Worm (Caenorhabditis elegans): ENCODE measurements around the gene C49H3.3.

Gene C49H3.3

DNA sequence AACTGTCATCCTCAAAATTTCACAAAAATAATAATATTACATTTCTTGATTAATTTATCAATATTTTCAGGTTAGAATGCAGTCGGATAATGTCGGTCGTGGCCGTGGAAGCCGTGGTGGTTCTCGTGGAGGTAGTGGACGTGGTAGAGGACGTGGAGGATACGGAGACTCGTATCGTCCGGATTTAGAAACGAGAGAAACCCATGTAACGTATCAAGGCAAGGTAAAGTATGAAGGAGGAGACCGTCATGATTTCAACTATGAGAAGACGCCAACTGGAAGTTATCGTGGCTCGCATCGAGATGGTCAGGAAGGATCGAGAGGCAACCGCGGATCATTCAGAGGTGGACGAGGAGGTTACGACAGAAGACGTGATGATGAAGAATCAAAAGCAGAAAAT, 33.4 kb downstream of the C49H3.3 start, which contains the start of gene frpr-10:
TSS of gene frpr-10 (plus strand) at position 301 of the 400 bp plus-strand sequence.
- no peak for TF ChIP-seq sptf-1 (tag; optimal IDR thresholded peaks at IDR 0.05)
- TF ChIP-seq sem-2 (GFP tag; optimal IDR thresholded peaks at IDR 0.05), result no peak
- no peak for TF ChIP-seq cnd-1 (tag; optimal IDR thresholded peaks at IDR 0.05)

- TF ChIP-seq elt-3 (tag; optimal IDR thresholded peaks at IDR 0.05), result no peak
- no peak for TF ChIP-seq ceh-43 (GFP tag; optimal IDR thresholded peaks at IDR 0.05)
- no peak for TF ChIP-seq nhr-76 (tag; optimal IDR thresholded peaks at IDR 0.05)
- TF ChIP-seq ham-2 (GFP tag; optimal IDR thresholded peaks at IDR 0.05), result no peak
- no peak for TF ChIP-seq mep-1 (tag; optimal IDR thresholded peaks at IDR 0.05)
- no peak for TF ChIP-seq ceh-39 (tag; optimal IDR thresholded peaks at IDR 0.05)
- TF ChIP-seq ztf-11 (tag; optimal IDR thresholded peaks at IDR 0.05), result no peak
- TF ChIP-seq elt-1 (tag; optimal IDR thresholded peaks at IDR 0.05; ENCODE audit: borderline replicate concordance, insufficient read depth), result no peak
- no peak for TF ChIP-seq snpc-4 (tag; optimal IDR thresholded peaks at IDR 0.05)
Measured at ce11 chrIV:7958092-7958491, 33.9 kb downstream of the C49H3.3 start.

- TF ChIP-seq unc-120 (tag; optimal IDR thresholded peaks at IDR 0.05; ENCODE audit: poor library complexity, severe bottlenecking), result no peak
- TF ChIP-seq M03D4.4 (tag; optimal IDR thresholded peaks at IDR 0.05), result no peak
- no peak for TF ChIP-seq ztf-11 (tag; optimal IDR thresholded peaks at IDR 0.05)
- TF ChIP-seq nhr-76 (tag; optimal IDR thresholded peaks at IDR 0.05), result no peak
- no peak for TF ChIP-seq lin-13 (tag; optimal IDR thresholded peaks at IDR 0.05)
- no peak for TF ChIP-seq pha-4 (tag; optimal IDR thresholded peaks at IDR 0.05)
Measured at ce11 chrIV:7961889-7962342, 37.8 kb downstream of the C49H3.3 start.

DNA sequence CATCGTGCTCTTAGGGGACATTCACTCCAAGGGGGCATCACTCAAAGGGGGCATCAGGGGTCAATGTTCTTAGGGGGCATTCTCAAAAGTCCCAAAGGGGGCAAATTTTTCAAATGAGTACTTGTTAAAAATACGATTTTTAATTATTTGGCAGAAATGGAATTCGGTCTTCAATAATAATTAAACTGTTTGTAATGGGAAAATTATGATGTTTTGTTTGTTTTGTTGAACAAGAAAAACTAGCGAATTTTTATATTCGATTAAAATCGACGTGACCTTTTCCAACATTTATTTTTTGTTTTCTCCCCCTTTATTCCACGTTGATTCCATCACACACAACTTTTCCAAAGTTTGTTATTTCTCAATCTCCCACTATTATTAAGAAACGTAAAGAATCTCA, 42.9 kb downstream of the C49H3.3 start, which contains the start of gene F57H12.5:
TSS of gene F57H12.5 (plus strand) at position 301 of the 400 bp plus-strand sequence.
- TF ChIP-seq nhr-237 (tag; optimal IDR thresholded peaks at IDR 0.05) (no peak), nhr-12 (tag; optimal IDR thresholded peaks at IDR 0.05) (no peak), unc-120 (tag; optimal IDR thresholded peaks at IDR 0.05; ENCODE audit: poor library complexity, severe bottlenecking) (no peak), nhr-28 (tag; optimal IDR thresholded peaks at IDR 0.05) (no peak), ham-2 (GFP tag; optimal IDR thresholded peaks at IDR 0.05) (no peak)

Measured in whole organism, mixed stage, embryonic.